Fruit fly (Drosophila melanogaster) Kc167 (cell line): ENCODE measurements around the gene Ets97D.

ENCODE experiments used
- Myc ChIP-seq: fragments of >200 bp; optimal IDR thresholded peaks from 2 replicates; lab custom pipeline; 2017; ENCODE audit warnings: missing external identifiers
- Sin3A ChIP-seq: fragments of >200 bp; optimal IDR thresholded peaks from 2 replicates; lab custom pipeline; 2018; ENCODE audit warnings: missing external identifiers
- h ChIP-seq: fragments of >200 bp; optimal IDR thresholded peaks from 3 replicates; lab custom pipeline; 2018; ENCODE audit warnings: missing external identifiers
- insv ChIP-seq: fragments of >200 bp; optimal IDR thresholded peaks from 3 replicates; lab custom pipeline; 2018; ENCODE audit warnings: missing external identifiers
- psq ChIP-seq: fragments of >200 bp; optimal IDR thresholded peaks from 2 replicates; lab custom pipeline; 2017; ENCODE audit warnings: missing external identifiers
- ttk ChIP-seq: sonication (Bioruptor generic); optimal IDR thresholded peaks from 2 replicates; lab custom pipeline; 2017; ENCODE audit warnings: missing external identifiers

Ets97D gene

dm6 chr3R:26882230-26883014, 30.3 kb downstream of the Ets97D start:
- TF ChIP-seq Sin3A (no peak), h (lab: Kevin White, UChicago) (no peak)

DNA sequence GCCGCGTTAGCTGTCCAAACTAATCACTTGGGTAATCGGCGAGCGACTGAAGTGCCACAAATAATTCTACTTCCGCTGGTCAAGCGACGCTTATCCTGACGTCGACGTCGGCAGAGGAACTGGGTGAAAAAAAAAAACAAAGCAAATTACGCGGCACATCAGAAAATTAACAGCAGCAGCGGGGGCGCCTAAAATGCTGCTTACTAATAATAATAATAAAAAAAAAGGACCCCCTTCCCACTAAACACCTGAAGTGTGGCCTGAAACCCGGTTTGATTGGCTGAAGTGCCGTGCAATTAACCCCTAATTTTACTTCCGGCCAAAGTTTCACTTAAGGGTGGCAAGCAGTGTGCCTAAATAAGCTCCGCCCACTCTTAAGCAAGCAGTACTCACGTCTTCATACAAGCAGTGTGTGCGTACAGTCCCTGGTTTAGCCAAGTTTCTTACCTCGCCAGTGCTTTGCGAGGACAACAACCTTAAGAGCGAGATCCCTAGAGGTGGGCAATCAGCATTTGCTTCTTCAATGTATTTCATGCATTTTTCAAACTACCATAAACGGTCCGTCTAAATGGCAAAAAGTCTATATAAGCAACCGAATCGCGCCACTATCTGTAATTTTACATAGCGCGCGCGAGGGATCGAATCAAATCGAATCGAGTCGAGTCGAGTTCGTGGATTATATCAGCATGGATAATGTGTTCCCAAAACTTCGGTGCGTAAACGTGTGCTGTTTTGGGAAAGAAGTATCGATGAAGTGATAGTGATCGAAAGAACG, 31.4 kb downstream of the Ets97D start, which contains the start of the genes ro and T48:
Gene ro (minus strand): TSS at position 51 of the 775 bp plus-strand sequence.
Gene T48 (plus strand): TSS at position 614 of the 775 bp plus-strand sequence.
- no peak for TF ChIP-seq h (lab: Kevin White, UChicago)
- no peak for TF ChIP-seq Sin3A
- TF ChIP-seq psq: no peak
- TF ChIP-seq Myc: no peak
- TF ChIP-seq insv (lab: Kevin White, UChicago): no peak
- TF ChIP-seq ttk: no peak

DNA sequence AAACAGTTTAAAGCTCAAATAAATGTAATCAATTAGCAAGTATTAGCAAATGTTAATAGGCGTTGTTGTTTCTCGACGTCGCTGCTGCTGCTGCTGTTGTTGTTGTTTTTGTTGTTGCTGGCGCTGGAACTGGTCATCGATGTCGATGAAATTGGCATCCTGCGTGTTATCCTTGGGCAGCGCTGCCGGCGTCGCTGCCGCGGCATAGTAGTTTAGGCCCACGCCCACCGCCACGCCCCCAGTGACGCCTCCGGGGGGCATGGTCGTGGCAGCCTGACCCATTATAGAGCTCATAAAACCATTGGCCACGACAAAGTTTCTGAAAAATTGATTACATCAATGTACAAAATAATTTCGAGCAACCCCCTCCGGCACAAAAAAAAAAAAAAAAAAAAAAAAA, 35.8 kb downstream of the Ets97D start:
- TF ChIP-seq Myc (no peak), ttk (peak; percentile 27)

dm6 chr3R:26876432-26876831, 36.3 kb downstream of the Ets97D start, which contains the start of gene CG5500:
Gene CG5500 (plus strand): TSS chr3R:26876630.
- TF ChIP-seq h (lab: Kevin White, UChicago) (no peak), ttk (no peak), psq (no peak), insv (lab: Kevin White, UChicago) (no peak), Myc (no peak), Sin3A (no peak)

DNA sequence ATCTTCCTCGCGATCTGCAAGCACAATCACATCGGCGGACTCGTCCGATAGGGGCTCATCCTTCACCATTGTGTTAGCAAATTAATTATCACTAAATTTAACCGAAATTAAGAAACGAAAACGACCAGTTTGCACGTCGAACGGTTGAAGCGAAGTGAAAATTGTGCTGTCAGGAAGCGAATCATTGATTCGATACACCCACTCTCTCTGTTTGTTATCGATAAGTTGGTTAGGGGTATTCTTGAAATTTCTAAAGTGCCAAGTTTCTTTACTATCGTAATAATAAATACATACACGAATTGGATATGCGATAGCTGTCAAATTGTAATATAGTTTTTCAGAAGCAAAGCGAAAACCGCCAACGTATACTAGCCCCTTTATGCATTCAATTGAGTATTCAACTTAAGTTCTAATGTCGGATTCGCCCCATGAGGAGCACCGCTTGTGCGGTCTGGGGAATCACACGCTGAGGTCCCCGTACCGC, 37.1 kb downstream of the Ets97D start, which contains the start of gene Rb97D:
Gene Rb97D (minus strand): TSS at position 199 of the 484 bp plus-strand sequence.
- no peak for TF ChIP-seq ttk
- no peak for TF ChIP-seq psq
- TF ChIP-seq insv (lab: Kevin White, UChicago): no peak
- no peak for TF ChIP-seq h (lab: Kevin White, UChicago)
- no peak for TF ChIP-seq Myc
- no peak for TF ChIP-seq Sin3A

- TF ChIP-seq Sin3A (no peak), insv (lab: Kevin White, UChicago) (no peak), psq (no peak), ttk (no peak), Myc (no peak), h (lab: Kevin White, UChicago) (no peak)
These were observed 40.8 kb downstream of the Ets97D start, which contains the start of gene SPARC for dm6 chr3R:26871852-26872251. Gene SPARC (minus strand): TSS chr3R:26871995.

- no peak for TF ChIP-seq insv (lab: Kevin White, UChicago)
- TF ChIP-seq Sin3A: no peak
- TF ChIP-seq Myc: no peak
- no peak for TF ChIP-seq psq
These were observed 41.6 kb downstream of the Ets97D start for dm6 chr3R:26871061-26871460.

- TF ChIP-seq Myc (no peak), Sin3A (no peak), insv (lab: Kevin White, UChicago) (no peak)
These were observed 42.2 kb downstream of the Ets97D start for dm6 chr3R:26870494-26870893.

DNA sequence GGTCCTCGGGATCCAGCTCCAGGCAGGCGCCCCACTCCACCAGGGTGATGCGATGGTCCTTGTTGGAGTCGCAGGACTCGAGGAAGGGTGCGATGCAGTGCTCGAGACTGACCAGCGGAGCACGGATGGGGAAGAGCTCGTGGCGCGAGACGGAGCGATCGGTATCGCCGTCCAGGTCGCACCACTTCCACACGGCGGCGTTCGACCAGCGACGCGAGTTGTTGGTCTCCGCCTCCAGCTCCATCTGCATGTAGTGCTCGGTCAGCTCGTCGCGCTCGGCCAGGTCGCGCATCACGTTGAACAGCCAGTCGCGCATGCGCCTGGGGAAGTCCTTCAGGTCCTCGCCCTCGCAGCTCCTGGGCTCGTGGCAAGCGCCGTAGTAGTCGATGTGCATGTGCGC, 43.3 kb downstream of the Ets97D start:
- TF ChIP-seq ttk (no peak), psq (no peak), Sin3A (no peak), Myc (no peak), h (lab: Kevin White, UChicago) (no peak), insv (lab: Kevin White, UChicago) (no peak)

DNA sequence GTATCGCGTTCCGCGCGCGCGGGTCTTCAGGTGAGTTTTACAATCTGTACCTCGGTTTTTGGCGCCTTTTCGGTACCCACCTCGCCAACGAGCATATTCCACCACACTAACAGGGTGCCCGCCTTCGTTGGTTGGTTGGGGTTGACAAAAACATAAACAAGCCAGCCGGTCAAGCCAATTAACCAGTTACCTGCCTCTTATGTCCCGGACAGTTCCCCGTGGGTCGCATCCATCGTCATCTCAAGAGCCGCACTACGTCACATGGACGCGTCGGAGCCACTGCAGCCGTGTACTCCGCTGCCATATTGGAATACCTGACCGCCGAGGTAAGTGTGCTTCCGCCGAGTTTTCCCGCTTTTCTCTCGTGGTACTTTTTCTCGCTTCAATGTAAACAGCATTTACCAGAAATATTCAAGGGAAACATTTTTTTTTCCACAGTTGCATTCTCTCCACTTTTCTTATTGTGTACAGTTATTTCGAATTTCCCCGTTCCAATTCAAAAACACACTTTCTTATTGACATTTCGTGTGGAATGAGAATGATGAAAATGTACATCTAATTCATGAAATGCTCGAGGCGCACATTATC, 45.1 kb downstream of the Ets97D start:
- TF ChIP-seq Myc (no peak), ttk (no peak), insv (lab: Kevin White, UChicago) (no peak), psq (no peak), h (lab: Kevin White, UChicago) (no peak), Sin3A (no peak)

- TF ChIP-seq h (lab: Kevin White, UChicago) (no peak), ttk (no peak), psq (no peak), insv (lab: Kevin White, UChicago) (no peak), Sin3A (no peak)
These were observed 45.9 kb downstream of the Ets97D start, which contains the start of the genes ball and His2Av for dm6 chr3R:26866577-26867456. Gene ball (minus strand): TSS chr3R:26866807. Gene His2Av (plus strand): TSS chr3R:26866929.

DNA sequence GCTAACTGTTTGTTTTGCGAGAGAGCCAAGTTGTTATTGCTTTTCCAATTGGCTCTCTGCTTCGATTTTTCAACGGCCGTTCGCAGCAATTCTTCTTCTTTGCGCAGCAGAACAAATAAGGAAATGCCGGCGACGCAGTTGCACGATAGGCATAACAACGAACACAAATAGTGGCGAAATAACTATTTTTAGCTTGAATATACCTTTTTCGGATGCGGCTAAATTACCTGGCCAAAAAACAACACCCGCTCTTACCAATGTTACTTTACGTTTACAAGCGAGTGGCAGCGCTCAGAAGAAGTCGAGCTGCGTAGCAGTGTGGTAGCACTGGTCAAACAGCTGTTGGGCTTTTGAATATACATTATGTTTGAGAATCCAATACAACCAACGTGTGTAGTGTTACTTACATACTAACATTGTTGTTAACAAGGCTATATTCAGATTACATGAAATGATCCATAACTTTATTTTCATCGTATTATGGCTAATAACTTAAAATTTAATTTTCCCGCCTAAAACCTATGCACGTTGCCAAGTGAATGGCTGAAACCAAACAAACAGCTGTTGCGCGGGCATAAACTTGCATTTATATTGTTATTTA, 49.7 kb downstream of the Ets97D start, which contains the start of the genes Lerp and IntS12:
Gene Lerp (minus strand): TSS at position 283 of the 601 bp plus-strand sequence.
Gene IntS12 (plus strand): TSS at position 529 of the 601 bp plus-strand sequence.
- no peak for TF ChIP-seq Myc
- no peak for TF ChIP-seq psq
- no peak for TF ChIP-seq ttk
- TF ChIP-seq h (lab: Kevin White, UChicago): no peak
- TF ChIP-seq Sin3A: no peak
- TF ChIP-seq insv (lab: Kevin White, UChicago): no peak
